Worm (Caenorhabditis elegans): ENCODE measurements around the gene R12B2.13.

DNA sequence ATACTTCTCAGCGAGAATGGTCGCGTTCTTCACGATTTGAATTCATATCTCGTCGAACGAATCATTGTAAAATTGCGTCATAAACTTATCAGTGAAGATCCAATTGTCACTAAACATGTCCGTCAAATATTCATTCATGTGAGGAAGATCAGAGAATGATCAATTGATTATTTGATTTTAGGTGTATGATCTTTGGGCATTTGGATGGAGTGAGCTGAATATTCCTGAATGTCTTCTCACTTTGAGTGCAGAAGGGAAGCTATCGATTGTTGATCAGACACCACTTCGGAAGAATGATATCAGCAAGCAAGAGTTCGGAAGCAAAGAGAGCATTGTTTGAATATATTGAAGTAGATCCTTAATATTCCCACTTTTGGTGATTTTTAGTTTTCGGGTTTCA is 41.0 kb upstream of the R12B2.13 start:
- no peak for TF ChIP-seq aly-2 (tag; optimal IDR thresholded peaks at IDR 0.05)
- TF ChIP-seq pha-4 (GFP tag; IDR thresholded peaks at IDR 0.05) = no peak
- TF ChIP-seq pha-4 (tag; optimal IDR thresholded peaks at IDR 0.05) = no peak
- no peak for TF ChIP-seq zfp-2 (tag; optimal IDR thresholded peaks at IDR 0.05)
- no peak for TF ChIP-seq lim-7 (GFP tag; IDR thresholded peaks at IDR 0.05)
- TF ChIP-seq fkh-10 (GFP tag; optimal IDR thresholded peaks at IDR 0.05) = no peak
